Worm (Caenorhabditis elegans): ENCODE measurements around the gene C35A5.6.

DNA sequence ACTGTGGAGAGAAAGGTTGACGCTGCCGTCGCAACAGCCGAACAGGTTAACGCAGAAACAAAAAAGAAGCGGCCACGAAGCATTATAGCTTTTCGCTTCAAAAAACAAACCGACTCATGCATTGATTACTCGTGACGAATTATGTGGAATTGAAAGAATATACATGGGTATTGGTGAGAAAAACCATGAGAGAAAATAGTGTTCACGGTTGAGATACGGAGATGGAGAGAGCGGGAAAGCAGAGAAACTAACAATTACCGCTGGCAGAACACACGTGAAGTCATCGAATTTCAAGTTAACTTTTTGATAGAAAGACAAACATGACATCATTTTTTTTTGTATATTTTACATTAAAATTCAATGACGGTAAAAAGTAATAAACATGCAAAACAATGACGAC is 26.4 kb downstream of the C35A5.6 start:
- TF ChIP-seq klf-2 (GFP tag; conservative IDR thresholded peaks at IDR 0.05), result no peak
- TF ChIP-seq ztf-23 (GFP tag; IDR thresholded peaks at IDR 0.05), result no peak
- no peak for TF ChIP-seq T22C8.4 (GFP tag; IDR thresholded peaks at IDR 0.05)
- no peak for TF ChIP-seq ztf-29 (GFP tag; IDR thresholded peaks at IDR 0.05)

Measured in whole organism, midembryonic.